Fruit fly (Drosophila melanogaster) whole organism, prepupa: Measurements from ENCODE around the gene Bulli.
A peak's percentile ranks its signal among the peaks of the same experiment; 100 is the strongest.

ENCODE experiments used
- CG16779 ChIP-seq: fragments of 200-800 bp; sonication (Bioruptor generic); optimal IDR thresholded peaks from 3 replicates; lab custom pipeline; 2017; ENCODE audit warnings: missing biosample characterization, mild to moderate bottlenecking, missing genetic modification characterization
- CG6854 ChIP-seq: fragments of 200-800 bp; sonication (Bioruptor generic); optimal IDR thresholded peaks from 2 replicates; lab custom pipeline; 2017; ENCODE audit warnings: missing biosample characterization, mild to moderate bottlenecking, missing genetic modification characterization
- Hr39 ChIP-seq: fragments of 200-800 bp; sonication (Bioruptor generic); optimal IDR thresholded peaks from 2 replicates; lab custom pipeline; 2016; ENCODE audit warnings: missing biosample characterization, missing genetic modification characterization
- eg ChIP-seq: fragments of 200-800 bp; sonication (Bioruptor generic); IDR thresholded peaks from 3 replicates; pipeline ENCODE4 v1.3.6; 2022; ENCODE audit warnings: missing biosample characterization, missing genetic modification characterization
- fd59A ChIP-seq: fragments of 200-800 bp; sonication (Bioruptor generic); optimal IDR thresholded peaks from 2 replicates; lab custom pipeline; 2017; ENCODE audit warnings: missing biosample characterization, mild to moderate bottlenecking, missing genetic modification characterization, missing genetic modification reagents

- TF ChIP-seq eg (GFP tag; lab: Robert Waterston, UW) = peak; percentile 29; the same call in 1 of the 3 replicates
- TF ChIP-seq fd59A (GFP tag; lab: Kevin White, UChicago) = no peak
- TF ChIP-seq Hr39 (GFP tag; lab: Kevin White, UChicago) = peak; percentile 13
- no peak for TF ChIP-seq CG16779 (tag; lab: Kevin White, UChicago)
- no peak for TF ChIP-seq CG6854 (GFP tag; lab: Kevin White, UChicago)
Observed at dm6 chr3L:6494928-6495806, 6.7 kb downstream of the Bulli start, which contains the start of the genes Vps8 and sfl.
